Worm (Caenorhabditis elegans) whole organism, mixed stage, embryonic: ENCODE measurements around the gene frpr-21.

Experiments
- ceh-83 ChIP-seq: fragments of 200-800 bp; sonication (Bioruptor generic); optimal IDR thresholded peaks from 2 replicates; lab custom pipeline; 2018; ENCODE audit warnings: mild to moderate bottlenecking, missing genetic modification characterization, missing compliant biosample characterization
- ces-1 ChIP-seq: fragments of 150-350 bp; optimal IDR thresholded peaks from 2 replicates; lab custom pipeline; 2014; ENCODE audit warnings: missing biosample characterization, missing genetic modification reagents, missing genetic modification characterization
- elt-3 ChIP-seq: fragments of 150-350 bp; optimal IDR thresholded peaks from 2 replicates; lab custom pipeline; 2014; ENCODE audit warnings: missing biosample characterization, missing genetic modification characterization
- lsy-2 ChIP-seq: fragments of 150-350 bp; optimal IDR thresholded peaks from 2 replicates; lab custom pipeline; 2014; ENCODE audit warnings: missing biosample characterization, missing genetic modification characterization
- nhr-12 ChIP-seq: fragments of 150-350 bp; optimal IDR thresholded peaks from 2 replicates; lab custom pipeline; 2014; ENCODE audit warnings: missing biosample characterization, missing genetic modification characterization
- nhr-237 ChIP-seq: fragments of 150-350 bp; optimal IDR thresholded peaks from 2 replicates; lab custom pipeline; 2014; ENCODE audit warnings: missing biosample characterization, missing genetic modification characterization
- nhr-76 ChIP-seq: sonication (generic microtip); optimal IDR thresholded peaks from 2 replicates; lab custom pipeline; 2017; ENCODE audit warnings: missing biosample characterization, missing genetic modification characterization
- pha-4 ChIP-seq: fragments of 150-350 bp; optimal IDR thresholded peaks from 2 replicates; lab custom pipeline; 2018; ENCODE audit warnings: missing biosample characterization, missing genetic modification reagents, missing genetic modification characterization
- tbx-8 ChIP-seq: fragments of 200-800 bp; sonication (Bioruptor generic); optimal IDR thresholded peaks from 2 replicates; lab custom pipeline; 2018; ENCODE audit warnings: mild to moderate bottlenecking, missing genetic modification characterization, moderate library complexity, missing compliant biosample characterization
- unc-62 ChIP-seq: fragments of 150-350 bp; optimal IDR thresholded peaks from 2 replicates; lab custom pipeline; 2014; ENCODE audit warnings: missing biosample characterization, missing genetic modification reagents, missing genetic modification characterization
- ztf-11 ChIP-seq: fragments of 150-350 bp; optimal IDR thresholded peaks from 2 replicates; lab custom pipeline; 2014; ENCODE audit warnings: missing biosample characterization, missing genetic modification characterization

ce11 chrII:10437840-10438239 is 16.0 kb upstream of the frpr-21 start:
- TF ChIP-seq nhr-12 (tag; lab: Kevin White, UChicago) (no peak), nhr-237 (tag; lab: Kevin White, UChicago) (no peak), pha-4 (tag; lab: Kevin White, UChicago) (no peak), nhr-76 (tag; lab: Kevin White, UChicago) (no peak), elt-3 (tag; lab: Kevin White, UChicago) (no peak), lsy-2 (tag; lab: Kevin White, UChicago) (no peak), unc-62 (GFP tag; lab: Kevin White, UChicago) (no peak), ztf-11 (no peak), ceh-83 (no peak), ces-1 (GFP tag; lab: Kevin White, UChicago) (no peak), tbx-8 (no peak)
